Fruit fly (Drosophila melanogaster): ENCODE measurements around the gene CG6569.

dm6 chr3R:21822562-21822933 lies 45.2 kb downstream of the CG6569 start, which contains the start of gene CASK:
- TF ChIP-seq CG17806 (tag; optimal IDR thresholded peaks at IDR 0.05) = no peak
- no peak for TF ChIP-seq EcR (GFP tag; optimal IDR thresholded peaks at IDR 0.05)
- no peak for TF ChIP-seq CG4496 (GFP tag; IDR thresholded peaks at IDR 0.05)
- TF ChIP-seq Snoo (tag; optimal IDR thresholded peaks at IDR 0.05) = no peak
- no peak for TF ChIP-seq Pif1B (GFP tag; optimal IDR thresholded peaks at IDR 0.05)

All from whole organism, pupa.